Fruit fly (Drosophila melanogaster) whole organism, wandering third instar larva: ENCODE results near the gene RpS14b.

Experiments used
- CG32264 ChIP-seq: fragments of 200-800 bp; sonication (Bioruptor generic); optimal IDR thresholded peaks from 2 replicates; lab custom pipeline; 2016; ENCODE audit warnings: missing biosample characterization, missing genetic modification characterization
- CrebA ChIP-seq: fragments of 200-800 bp; sonication (Bioruptor generic); optimal IDR thresholded peaks from 2 replicates; lab custom pipeline; 2016; ENCODE audit warnings: missing biosample characterization, mild to moderate bottlenecking, missing genetic modification characterization, borderline replicate concordance
- Dfd ChIP-seq: fragments of >200 bp; optimal IDR thresholded peaks from 2 replicates; lab custom pipeline; 2017; ENCODE audit warnings: missing biosample characterization, missing genetic modification characterization
- Dif ChIP-seq: fragments of 200-275, 200-300 bp; sonication (Bioruptor generic); optimal IDR thresholded peaks from 2 replicates; lab custom pipeline; 2018; ENCODE audit warnings: missing biosample characterization, missing genetic modification characterization; ENCODE audit not compliant: partially characterized antibody
- GATAd ChIP-seq: sonication (Bioruptor generic); optimal IDR thresholded peaks from 2 replicates; lab custom pipeline; 2016; ENCODE audit warnings: missing biosample characterization, missing genetic modification characterization
- HLH106 ChIP-seq: fragments of 200-800 bp; optimal IDR thresholded peaks from 3 replicates; lab custom pipeline; 2019; ENCODE audit warnings: missing biosample characterization, mild to moderate bottlenecking, missing genetic modification characterization, moderate library complexity
- Hnf4 ChIP-seq: fragments of 200-800 bp; sonication (Bioruptor generic); optimal IDR thresholded peaks from 2 replicates; lab custom pipeline; 2016; ENCODE audit warnings: missing biosample characterization, mild to moderate bottlenecking, missing genetic modification characterization
- Hr78 ChIP-seq: fragments of >200 bp; optimal IDR thresholded peaks from 2 replicates; lab custom pipeline; 2017; ENCODE audit warnings: missing biosample characterization, missing genetic modification characterization
- Jra ChIP-seq: sonication (Bioruptor generic); optimal IDR thresholded peaks from 2 replicates; lab custom pipeline; 2016; ENCODE audit warnings: missing biosample characterization, missing genetic modification characterization
- Mio ChIP-seq: sonication (Bioruptor generic); optimal IDR thresholded peaks from 2 replicates; lab custom pipeline; 2016; ENCODE audit warnings: missing biosample characterization, missing genetic modification characterization
- Myc ChIP-seq: fragments of >200 bp; optimal IDR thresholded peaks from 2 replicates; lab custom pipeline; 2017
- N ChIP-seq: fragments of >200 bp; optimal IDR thresholded peaks from 2 replicates; lab custom pipeline; 2018; ENCODE audit warnings: missing biosample characterization, missing external identifiers, missing genetic modification characterization
- OdsH ChIP-seq: fragments of 200-800 bp; sonication (Bioruptor generic); optimal IDR thresholded peaks from 2 replicates; lab custom pipeline; 2016; ENCODE audit warnings: missing biosample characterization, mild to moderate bottlenecking, missing genetic modification characterization
- Rel ChIP-seq, 2 experiments: fragments of 200-800 bp; sonication (Bioruptor generic) in 1 of 2; optimal IDR thresholded peaks; 2 replicates in 1 of 2; 3 replicates in 1 of 2; lab custom pipeline; 2016 to 2019; ENCODE audit warnings: mild to moderate bottlenecking in 2 of 2, missing biosample characterization in 2 of 2, missing genetic modification characterization in 2 of 2, moderate library complexity in 1 of 2
- Sp1 ChIP-seq: fragments of 200-800 bp; sonication (Bioruptor generic); optimal IDR thresholded peaks from 3 replicates; lab custom pipeline; 2019; ENCODE audit warnings: missing biosample characterization, mild to moderate bottlenecking, missing genetic modification characterization, moderate library complexity
- Vsx2 ChIP-seq: fragments of 200-300, 225-300 bp; sonication (Bioruptor generic); optimal IDR thresholded peaks from 2 replicates; lab custom pipeline; 2018; ENCODE audit warnings: missing biosample characterization, missing genetic modification characterization; ENCODE audit not compliant: partially characterized antibody
- br ChIP-seq: fragments of 200-800 bp; sonication (Bioruptor generic); optimal IDR thresholded peaks from 2 replicates; lab custom pipeline; 2016; ENCODE audit warnings: missing biosample characterization, missing genetic modification characterization
- brk ChIP-seq: fragments of 200-800 bp; sonication (Bioruptor generic); optimal IDR thresholded peaks from 2 replicates; lab custom pipeline; 2016; ENCODE audit warnings: missing biosample characterization, mild to moderate bottlenecking, missing genetic modification characterization
- dl ChIP-seq, 2 experiments: fragments of 175-275, 200-275 bp in 1 of 2; fragments of 200-275 bp in 1 of 2; sonication (Bioruptor generic); optimal IDR thresholded peaks; lab custom pipeline; 2018; ENCODE audit warnings: mild to moderate bottlenecking in 2 of 2, missing biosample characterization in 2 of 2, missing genetic modification characterization in 2 of 2, moderate library complexity in 2 of 2; ENCODE audit not compliant: partially characterized antibody in 2 of 2, insufficient read depth in 1 of 2
- dmrt93B ChIP-seq: fragments of 200-800 bp; sonication (Bioruptor generic); optimal IDR thresholded peaks from 2 replicates; lab custom pipeline; 2018; ENCODE audit warnings: missing biosample characterization, mild to moderate bottlenecking, missing genetic modification characterization
- dsf ChIP-seq: sonication (Bioruptor generic); optimal IDR thresholded peaks from 2 replicates; lab custom pipeline; 2016; ENCODE audit warnings: missing biosample characterization, missing genetic modification characterization, borderline replicate concordance
- ey ChIP-seq: fragments of 200-800 bp; sonication (Bioruptor generic); optimal IDR thresholded peaks from 2 replicates; lab custom pipeline; 2016; ENCODE audit warnings: missing biosample characterization, missing genetic modification characterization
- fru ChIP-seq: fragments of 200-800 bp; sonication (Bioruptor generic); optimal IDR thresholded peaks from 3 replicates; lab custom pipeline; 2016; ENCODE audit warnings: missing biosample characterization, mild to moderate bottlenecking, missing genetic modification characterization
- h ChIP-seq: fragments of 200-800 bp; sonication (Bioruptor generic); optimal IDR thresholded peaks from 3 replicates; lab custom pipeline; 2016; ENCODE audit warnings: missing biosample characterization, mild to moderate bottlenecking, missing genetic modification characterization
- jim ChIP-seq: fragments of 175-275, 200-325 bp; sonication (Bioruptor generic); optimal IDR thresholded peaks from 2 replicates; lab custom pipeline; 2016; ENCODE audit warnings: missing biosample characterization, mild to moderate bottlenecking, missing genetic modification characterization
- pan ChIP-seq: fragments of >200 bp; optimal IDR thresholded peaks from 2 replicates; lab custom pipeline; 2017
- psq ChIP-seq: fragments of 200-800 bp; sonication (Bioruptor generic); optimal IDR thresholded peaks from 3 replicates; lab custom pipeline; 2017; ENCODE audit warnings: missing biosample characterization, mild to moderate bottlenecking, missing genetic modification characterization, moderate library complexity
- rgr ChIP-seq: fragments of 200-800 bp; sonication (Bioruptor generic); optimal IDR thresholded peaks from 3 replicates; lab custom pipeline; 2016; ENCODE audit warnings: missing biosample characterization, mild to moderate bottlenecking, missing genetic modification characterization
- sage ChIP-seq: fragments of 200-800 bp; sonication (Bioruptor generic); optimal IDR thresholded peaks from 2 replicates; lab custom pipeline; 2016; ENCODE audit warnings: missing biosample characterization, mild to moderate bottlenecking, missing genetic modification characterization
- tai ChIP-seq: sonication (Bioruptor generic); optimal IDR thresholded peaks from 2 replicates; lab custom pipeline; 2016; ENCODE audit warnings: missing biosample characterization, missing genetic modification characterization
- usp ChIP-seq: fragments of >200 bp; optimal IDR thresholded peaks from 2 replicates; lab custom pipeline; 2017; ENCODE audit warnings: missing biosample characterization, missing genetic modification characterization
- woc ChIP-seq: sonication (Bioruptor generic); optimal IDR thresholded peaks from 2 replicates; lab custom pipeline; 2016; ENCODE audit warnings: missing biosample characterization, mild to moderate bottlenecking, missing genetic modification characterization

Gene RpS14b

DNA sequence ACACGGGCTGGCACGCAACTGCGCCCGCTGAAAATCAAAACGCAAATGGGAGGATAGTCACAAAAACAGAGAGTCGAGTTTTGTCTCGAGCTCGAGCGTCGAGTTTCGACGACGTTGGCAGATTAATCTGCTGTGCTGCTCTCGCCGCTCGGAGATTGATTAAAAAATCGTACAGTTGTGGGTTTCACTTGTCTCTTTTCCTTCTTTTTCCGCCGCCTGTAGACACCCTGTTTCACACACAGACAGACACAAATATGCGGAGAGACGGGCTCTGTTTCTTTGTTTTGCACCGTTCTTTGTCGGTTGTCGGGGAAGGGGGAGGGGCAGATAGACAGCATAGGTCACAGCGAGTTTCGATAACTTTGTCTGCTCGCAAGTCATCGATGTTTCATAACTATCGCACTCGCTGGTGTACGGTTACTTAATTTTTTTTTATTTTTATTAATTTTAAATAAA is 12.2 kb downstream of the RpS14b start, which contains the start of gene orion:
TSS of gene orion (minus strand) at position 51 of the 456 bp plus-strand sequence.
- TF ChIP-seq Hr78 (GFP tag; lab: Kevin White, UChicago) (no peak), fru (no peak), pan (lab: Kevin White, UChicago) (no peak), br (GFP tag; lab: Kevin White, UChicago) (peak; percentile 2), CrebA (GFP tag; lab: Kevin White, UChicago) (no peak), brk (GFP tag; lab: Kevin White, UChicago) (no peak), psq (GFP tag; lab: Kevin White, UChicago) (peak; percentile 58), dl (GFP tag; optimal IDR thresholded peaks at IDR 0.05; lab: Kevin White, UChicago; ENCODE audit: insufficient read depth in 1 of 2, partially characterized antibody in 2 of 2) (peak; percentile 45 to 53), CG32264 (GFP tag; lab: Kevin White, UChicago) (no peak), sage (GFP tag; lab: Kevin White, UChicago) (no peak), Dfd (GFP tag; lab: Kevin White, UChicago) (no peak), Myc (no peak), h (no peak), HLH106 (tag; lab: Kevin White, UChicago) (no peak), Dif (GFP tag; lab: Kevin White, UChicago) (peak; percentile 90), GATAd (GFP tag; lab: Kevin White, UChicago) (no peak), Rel (GFP tag; optimal IDR thresholded peaks at IDR 0.05; lab: Kevin White, UChicago) (no peak), Rel (tag; optimal IDR thresholded peaks at IDR 0.05; lab: Kevin White, UChicago) (peak; percentile 69), woc (GFP tag; lab: Kevin White, UChicago) (no peak), Vsx2 (GFP tag; lab: Kevin White, UChicago) (peak; percentile 94), jim (GFP tag; lab: Kevin White, UChicago) (peak; percentile 60), Mio (no peak), ey (no peak), N (GFP tag; lab: Kevin White, UChicago) (no peak), OdsH (GFP tag; lab: Kevin White, UChicago) (no peak)
- TF ChIP-seq, all 38 proteins: peak for 7

DNA sequence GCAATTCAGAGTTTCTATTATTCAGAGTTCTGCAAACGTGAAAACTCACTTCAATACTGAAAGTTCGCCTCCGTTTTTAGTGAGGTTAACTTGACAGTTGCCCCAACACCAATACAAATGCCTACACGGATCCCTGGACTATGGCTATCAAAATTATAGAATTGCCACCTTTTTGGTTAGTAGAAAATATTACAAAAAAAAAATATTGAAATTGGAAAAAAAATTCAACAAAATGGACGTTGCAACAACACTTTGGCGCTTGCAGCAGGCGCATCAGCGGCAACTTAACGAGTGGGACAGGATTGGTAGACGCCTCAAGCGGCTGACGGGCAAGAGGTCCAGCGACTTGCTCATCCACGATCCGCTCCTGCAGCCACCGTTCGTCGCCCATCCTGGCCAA is 21.2 kb downstream of the RpS14b start, which contains the start of the genes CG15332 and CG15330:
TSS of gene CG15332 (minus strand) at position 101 of the 400 bp plus-strand sequence.
TSS of gene CG15330 (plus strand) at position 175 of the 400 bp plus-strand sequence.
- TF ChIP-seq CrebA (GFP tag; lab: Kevin White, UChicago) (no peak), N (GFP tag; lab: Kevin White, UChicago) (no peak), ey (no peak), Jra (GFP tag; lab: Kevin White, UChicago) (no peak), dl (GFP tag; optimal IDR thresholded peaks at IDR 0.05; lab: Kevin White, UChicago; ENCODE audit: insufficient read depth in 1 of 2, partially characterized antibody in 2 of 2) (no peak), rgr (GFP tag; lab: Kevin White, UChicago) (no peak), jim (GFP tag; lab: Kevin White, UChicago) (no peak), tai (no peak), sage (GFP tag; lab: Kevin White, UChicago) (no peak), dmrt93B (GFP tag; lab: Kevin White, UChicago) (no peak), Sp1 (GFP tag; lab: Kevin White, UChicago) (no peak), GATAd (GFP tag; lab: Kevin White, UChicago) (no peak), usp (GFP tag; lab: Kevin White, UChicago) (no peak), brk (GFP tag; lab: Kevin White, UChicago) (no peak)

- TF ChIP-seq Dif (GFP tag; lab: Kevin White, UChicago): no peak
- TF ChIP-seq woc (GFP tag; lab: Kevin White, UChicago): no peak
- TF ChIP-seq jim (GFP tag; lab: Kevin White, UChicago): no peak
- TF ChIP-seq HLH106 (tag; lab: Kevin White, UChicago): no peak
- TF ChIP-seq sage (GFP tag; lab: Kevin White, UChicago): no peak
These were observed 24.3 kb downstream of the RpS14b start for dm6 chrX:7959025-7959424.

DNA sequence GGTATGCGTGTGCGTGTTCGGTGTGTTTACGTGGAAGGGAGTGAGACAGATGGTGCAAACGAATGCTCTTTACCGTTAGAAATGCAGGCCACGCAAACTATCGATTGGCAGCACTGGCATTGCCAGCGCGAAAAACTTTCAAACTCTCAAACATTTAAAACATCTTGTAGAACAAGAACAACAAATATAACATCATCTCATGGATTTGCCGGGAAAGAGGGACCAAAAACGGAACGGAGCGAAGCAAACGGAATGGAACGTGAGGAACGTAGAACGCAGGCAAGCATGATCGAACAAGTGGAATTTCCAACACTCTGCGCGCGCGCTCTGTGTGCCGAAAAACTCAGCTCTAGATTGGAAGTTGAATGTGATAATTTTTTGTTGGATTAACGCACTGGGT is 24.8 kb downstream of the RpS14b start:
- TF ChIP-seq ey (no peak), CrebA (GFP tag; lab: Kevin White, UChicago) (no peak), Hnf4 (GFP tag; lab: Kevin White, UChicago) (no peak), psq (GFP tag; lab: Kevin White, UChicago) (no peak), rgr (GFP tag; lab: Kevin White, UChicago) (no peak), GATAd (GFP tag; lab: Kevin White, UChicago) (no peak), OdsH (GFP tag; lab: Kevin White, UChicago) (no peak), Vsx2 (GFP tag; lab: Kevin White, UChicago) (no peak), Hr78 (GFP tag; lab: Kevin White, UChicago) (no peak), pan (lab: Kevin White, UChicago) (no peak), br (GFP tag; lab: Kevin White, UChicago) (no peak), h (no peak), N (GFP tag; lab: Kevin White, UChicago) (no peak), dl (GFP tag; optimal IDR thresholded peaks at IDR 0.05; lab: Kevin White, UChicago; ENCODE audit: insufficient read depth in 1 of 2, partially characterized antibody in 2 of 2) (no peak), dsf (no peak), HLH106 (tag; lab: Kevin White, UChicago) (no peak), CG32264 (GFP tag; lab: Kevin White, UChicago) (no peak), Myc (no peak), jim (GFP tag; lab: Kevin White, UChicago) (no peak)
